Worm (Caenorhabditis elegans) whole organism, young adult: ENCODE measurements around the gene Y7A5A.8.

ENCODE experiments used
- B0261.1 ChIP-seq: sonication (generic microtip); optimal IDR thresholded peaks from 2 replicates; lab custom pipeline; 2016; ENCODE audit warnings: mild to moderate bottlenecking, missing genetic modification characterization, moderate library complexity, missing compliant biosample characterization
- B0336.3 ChIP-seq: fragments of 200-800 bp; sonication (Bioruptor generic); IDR thresholded peaks from 2 replicates; pipeline ENCODE4 v1.3.6; 2022; ENCODE audit warnings: missing genetic modification characterization, missing compliant biosample characterization
- C06A6.2 ChIP-seq: fragments of 200-800 bp; sonication (Bioruptor generic); conservative IDR thresholded peaks from 2 replicates; pipeline ENCODE4 v1.3.6; 2022; ENCODE audit warnings: missing genetic modification characterization, missing compliant biosample characterization
- D2030.7 ChIP-seq: fragments of 200-800 bp; sonication (Bioruptor generic); IDR thresholded peaks from 2 replicates; pipeline ENCODE4 v1.3.6; 2022; ENCODE audit warnings: missing genetic modification reagents, missing genetic modification characterization, missing compliant biosample characterization
- F22D6.2 ChIP-seq: sonication (generic microtip); optimal IDR thresholded peaks from 2 replicates; lab custom pipeline; 2016; ENCODE audit warnings: mild to moderate bottlenecking, missing genetic modification characterization, missing compliant biosample characterization
- F37B4.10 ChIP-seq: fragments of 200-800 bp; sonication (Bioruptor generic); IDR thresholded peaks from 2 replicates; pipeline ENCODE4 v1.3.6; 2022; ENCODE audit warnings: missing genetic modification characterization, missing compliant biosample characterization
- F49E8.2 ChIP-seq: sonication (generic microtip); optimal IDR thresholded peaks from 3 replicates; lab custom pipeline; 2017; ENCODE audit warnings: missing genetic modification characterization, mild to moderate bottlenecking, missing compliant biosample characterization, antibody characterized with exemption, moderate library complexity; ENCODE audit not compliant: insufficient read depth
- F55B11.4 ChIP-seq: sonication (generic microtip); optimal IDR thresholded peaks from 2 replicates; lab custom pipeline; 2016; ENCODE audit warnings: missing compliant biosample characterization, missing genetic modification characterization, borderline replicate concordance; ENCODE audit not compliant: insufficient read depth
- K11D2.4 ChIP-seq: fragments of 200-800 bp; sonication (Bioruptor generic); IDR thresholded peaks from 2 replicates; pipeline ENCODE4 v1.3.6; 2022; ENCODE audit warnings: missing genetic modification reagents, missing genetic modification characterization, missing compliant biosample characterization
- T07F8.4 ChIP-seq: sonication (generic microtip); optimal IDR thresholded peaks from 2 replicates; lab custom pipeline; 2016; ENCODE audit warnings: mild to moderate bottlenecking, missing genetic modification characterization, moderate library complexity, missing compliant biosample characterization
- Y53F4B.3 ChIP-seq: fragments of 200-800 bp; sonication (Bioruptor generic); IDR thresholded peaks from 2 replicates; pipeline ENCODE4 v1.3.6; 2022; ENCODE audit warnings: missing genetic modification reagents, missing genetic modification characterization, missing compliant biosample characterization
- Y53G8AR.9 ChIP-seq: fragments of 200-800 bp; sonication (Bioruptor generic); conservative IDR thresholded peaks from 2 replicates; pipeline ENCODE4 v1.3.6; 2022; ENCODE audit warnings: missing genetic modification reagents, missing genetic modification characterization, missing compliant biosample characterization
- Y67H2A.10 ChIP-seq: fragments of 200-800 bp; sonication (Bioruptor generic); conservative IDR thresholded peaks from 2 replicates; pipeline ENCODE4 v1.3.6; 2022; ENCODE audit warnings: missing genetic modification reagents, missing genetic modification characterization, missing compliant biosample characterization
- Y79H2A.3 ChIP-seq: fragments of 200-800 bp; sonication (Bioruptor generic); conservative IDR thresholded peaks from 2 replicates; pipeline ENCODE4 v1.3.6; 2022; ENCODE audit warnings: missing genetic modification reagents, missing genetic modification characterization, missing compliant biosample characterization
- Y95B8A.8 ChIP-seq: fragments of 200-800 bp; sonication (Bioruptor generic); IDR thresholded peaks from 2 replicates; pipeline ENCODE4 v1.3.6; 2022; ENCODE audit warnings: missing genetic modification reagents, missing genetic modification characterization, missing compliant biosample characterization
- athp-1 ChIP-seq: sonication (generic microtip); optimal IDR thresholded peaks from 2 replicates; lab custom pipeline; 2017; ENCODE audit warnings: mild to moderate bottlenecking, missing genetic modification characterization, missing compliant biosample characterization
- attf-5 ChIP-seq: fragments of 200-800 bp; sonication (Bioruptor generic); optimal IDR thresholded peaks from 2 replicates; lab custom pipeline; 2018; ENCODE audit warnings: mild to moderate bottlenecking, missing genetic modification characterization, missing compliant biosample characterization
- attf-6 ChIP-seq: fragments of 200-800 bp; sonication (Bioruptor generic); IDR thresholded peaks from 2 replicates; pipeline ENCODE4 v1.3.6; 2022; ENCODE audit warnings: missing genetic modification reagents, missing genetic modification characterization, missing compliant biosample characterization
- bed-1 ChIP-seq: fragments of 200-800 bp; sonication (Bioruptor generic); IDR thresholded peaks from 2 replicates; pipeline ENCODE4 v1.3.6; 2022; ENCODE audit warnings: missing genetic modification reagents, missing genetic modification characterization, missing compliant biosample characterization
- cebp-1 ChIP-seq, 2 experiments: fragments of 200-800 bp in 1 of 2; sonication (Bioruptor generic) in 1 of 2; sonication (generic microtip) in 1 of 2; IDR thresholded peaks in 1 of 2; optimal IDR thresholded peaks in 1 of 2; 2 replicates each; pipeline versions ENCODE4 v1.3.6 to Lab custom; 2017 to 2022; ENCODE audit warnings: missing compliant biosample characterization in 2 of 2, missing genetic modification characterization in 2 of 2, mild to moderate bottlenecking in 1 of 2, missing genetic modification reagents in 1 of 2, moderate library complexity in 1 of 2
- ceh-58 ChIP-seq: fragments of 200-800 bp; sonication (Bioruptor generic); IDR thresholded peaks from 2 replicates; pipeline ENCODE4 v1.3.6; 2022; ENCODE audit warnings: missing genetic modification characterization, missing compliant biosample characterization
- ceh-79 ChIP-seq: sonication (generic microtip); optimal IDR thresholded peaks from 2 replicates; lab custom pipeline; 2017; ENCODE audit warnings: mild to moderate bottlenecking, missing genetic modification characterization, missing compliant biosample characterization
- ceh-91 ChIP-seq: fragments of 200-800 bp; sonication (Bioruptor generic); IDR thresholded peaks from 2 replicates; pipeline ENCODE4 v1.3.6; 2022; ENCODE audit warnings: missing genetic modification reagents, missing genetic modification characterization, missing compliant biosample characterization
- chd-7 ChIP-seq: sonication (generic microtip); optimal IDR thresholded peaks from 2 replicates; lab custom pipeline; 2016; ENCODE audit warnings: mild to moderate bottlenecking, missing genetic modification characterization, moderate library complexity, missing compliant biosample characterization
- die-1 ChIP-seq: sonication (generic microtip); optimal IDR thresholded peaks from 2 replicates; lab custom pipeline; 2016; ENCODE audit warnings: missing genotype, mild to moderate bottlenecking, missing genetic modification characterization, missing compliant biosample characterization
- egl-18 ChIP-seq: fragments of 200-800 bp; sonication (Bioruptor generic); IDR thresholded peaks from 2 replicates; pipeline ENCODE4 v1.3.6; 2022; ENCODE audit warnings: missing genetic modification reagents, missing genetic modification characterization, missing compliant biosample characterization
- egl-44 ChIP-seq: fragments of 200-800 bp; sonication (Bioruptor generic); IDR thresholded peaks from 2 replicates; pipeline ENCODE4 v1.3.6; 2022; ENCODE audit warnings: missing genetic modification reagents, missing genetic modification characterization, missing compliant biosample characterization
- ets-4 ChIP-seq: fragments of 200-800 bp; sonication (Bioruptor generic); optimal IDR thresholded peaks from 2 replicates; lab custom pipeline; 2018; ENCODE audit warnings: mild to moderate bottlenecking, missing genetic modification characterization, missing compliant biosample characterization
- gei-17 ChIP-seq: fragments of 200-800 bp; sonication (Bioruptor generic); optimal IDR thresholded peaks from 2 replicates; lab custom pipeline; 2018; ENCODE audit warnings: mild to moderate bottlenecking, missing genetic modification characterization, missing compliant biosample characterization
- him-1 ChIP-seq: sonication (generic microtip); optimal IDR thresholded peaks from 2 replicates; lab custom pipeline; 2016; ENCODE audit warnings: missing genotype, missing genetic modification reagents, missing genetic modification characterization, missing compliant biosample characterization
- hmg-20 ChIP-seq: fragments of 200-800 bp; sonication (Bioruptor generic); IDR thresholded peaks from 2 replicates; pipeline ENCODE4 v1.3.6; 2022; ENCODE audit warnings: missing genetic modification reagents, missing genetic modification characterization, missing compliant biosample characterization
- let-607 ChIP-seq, 2 experiments: fragments of 200-800 bp in 1 of 2; sonication (Bioruptor generic) in 1 of 2; sonication (generic microtip) in 1 of 2; optimal IDR thresholded peaks; 2 replicates each; lab custom pipeline; 2016 to 2018; ENCODE audit warnings: mild to moderate bottlenecking in 2 of 2, missing compliant biosample characterization in 2 of 2, missing genetic modification characterization in 2 of 2, moderate library complexity in 2 of 2, missing genotype in 1 of 2
- lin-40 ChIP-seq: sonication (generic microtip); optimal IDR thresholded peaks from 2 replicates; lab custom pipeline; 2016; ENCODE audit warnings: missing genetic modification characterization, mild to moderate bottlenecking, missing compliant biosample characterization, missing genotype, missing genetic modification reagents
- lin-54 ChIP-seq: fragments of 200-800 bp; sonication (Bioruptor generic); optimal IDR thresholded peaks from 2 replicates; lab custom pipeline; 2018; ENCODE audit warnings: mild to moderate bottlenecking, missing genetic modification characterization, missing compliant biosample characterization
- madf-10 ChIP-seq: sonication (generic microtip); optimal IDR thresholded peaks from 2 replicates; lab custom pipeline; 2016; ENCODE audit warnings: mild to moderate bottlenecking, missing genetic modification characterization, missing compliant biosample characterization
- mel-28 ChIP-seq: sonication (generic microtip); optimal IDR thresholded peaks from 2 replicates; lab custom pipeline; 2016; ENCODE audit warnings: borderline replicate concordance, mild to moderate bottlenecking, missing genetic modification characterization, missing compliant biosample characterization
- mxl-1 ChIP-seq: sonication (generic microtip); optimal IDR thresholded peaks from 2 replicates; lab custom pipeline; 2016; ENCODE audit warnings: missing genetic modification characterization, missing compliant biosample characterization
- nhr-120 ChIP-seq: fragments of 200-800 bp; sonication (Bioruptor generic); IDR thresholded peaks from 2 replicates; pipeline ENCODE4 v1.3.6; 2022; ENCODE audit warnings: missing genetic modification characterization, missing compliant biosample characterization
- nhr-179 ChIP-seq: sonication (generic microtip); optimal IDR thresholded peaks from 2 replicates; lab custom pipeline; 2016; ENCODE audit warnings: mild to moderate bottlenecking, missing genetic modification characterization, missing compliant biosample characterization
- nhr-80 ChIP-seq: sonication (generic microtip); optimal IDR thresholded peaks from 2 replicates; lab custom pipeline; 2016; ENCODE audit warnings: missing genetic modification characterization, missing compliant biosample characterization
- nhr-90 ChIP-seq: sonication (generic microtip); optimal IDR thresholded peaks from 2 replicates; lab custom pipeline; 2016; ENCODE audit warnings: missing genotype, mild to moderate bottlenecking, missing genetic modification characterization, missing compliant biosample characterization
- pha-4 ChIP-seq: fragments of 150-350 bp; sonication (generic microtip); optimal IDR thresholded peaks from 2 replicates; lab custom pipeline; 2014; ENCODE audit warnings: missing biosample characterization, missing genetic modification reagents, missing genetic modification characterization
- snpc-1.3 ChIP-seq: sonication (generic microtip); optimal IDR thresholded peaks from 2 replicates; lab custom pipeline; 2017; ENCODE audit warnings: missing genetic modification characterization, mild to moderate bottlenecking, missing compliant biosample characterization, antibody characterized with exemption, moderate library complexity, missing genotype, missing genetic modification reagents; ENCODE audit not compliant: insufficient read depth
- tbp1 ChIP-seq: fragments of 200-800 bp; sonication (Bioruptor generic); optimal IDR thresholded peaks from 2 replicates; lab custom pipeline; 2018; ENCODE audit warnings: mild to moderate bottlenecking, missing genetic modification characterization, missing compliant biosample characterization
- tbx-9 ChIP-seq: sonication (generic microtip); optimal IDR thresholded peaks from 2 replicates; lab custom pipeline; 2016; ENCODE audit warnings: borderline replicate concordance, missing genetic modification characterization, inconsistent platforms, missing compliant biosample characterization
- tlf-1 ChIP-seq: fragments of 200-800 bp; sonication (Bioruptor generic); optimal IDR thresholded peaks from 2 replicates; lab custom pipeline; 2018; ENCODE audit warnings: mild to moderate bottlenecking, missing genetic modification characterization, missing compliant biosample characterization
- zim-3 ChIP-seq: sonication (generic microtip); optimal IDR thresholded peaks from 2 replicates; lab custom pipeline; 2017; ENCODE audit warnings: mild to moderate bottlenecking, missing genetic modification characterization, moderate library complexity, missing compliant biosample characterization
- ztf-18 ChIP-seq: sonication (generic microtip); optimal IDR thresholded peaks from 2 replicates; lab custom pipeline; 2016; ENCODE audit warnings: missing genotype, mild to moderate bottlenecking, missing genetic modification characterization, missing compliant biosample characterization

The Y7A5A.8 gene

DNA sequence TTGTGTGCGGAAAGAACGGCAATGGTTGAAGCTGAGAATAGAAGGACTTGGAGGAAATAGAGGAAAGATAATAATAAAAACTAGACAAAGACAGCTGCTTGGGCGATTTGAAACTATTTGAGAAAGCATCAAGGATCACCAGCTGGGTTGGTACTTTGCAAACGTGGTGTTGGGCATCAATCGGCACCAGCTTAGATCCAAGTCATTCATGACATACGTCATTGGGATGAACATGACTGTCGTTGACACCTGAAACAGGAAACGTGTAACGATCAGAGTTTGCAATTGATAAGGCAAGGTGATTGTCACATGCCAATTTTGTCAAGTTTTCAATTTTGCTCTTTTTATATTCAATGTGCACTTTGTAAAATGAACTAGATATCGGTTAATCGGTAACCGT is 20.2 kb downstream of the Y7A5A.8 start:
- TF ChIP-seq F37B4.10 (GFP tag; lab: Robert Waterston, UW) (no peak), Y53F4B.3 (GFP tag; lab: Robert Waterston, UW) (no peak), K11D2.4 (no peak), zim-3 (tag; lab: Kevin White, UChicago) (peak; percentile 15), Y79H2A.3 (GFP tag; lab: Robert Waterston, UW) (no peak), mxl-1 (no peak), hmg-20 (GFP tag; lab: Robert Waterston, UW) (no peak), F55B11.4 (tag; lab: Kevin White, UChicago) (no peak), T07F8.4 (no peak), ceh-58 (no peak), B0261.1 (tag; lab: Kevin White, UChicago) (no peak), die-1 (tag; lab: Kevin White, UChicago) (no peak), F49E8.2 (tag; lab: Kevin White, UChicago) (no peak), tlf-1 (GFP tag; lab: Kevin White, UChicago) (peak; percentile 60), mel-28 (no peak), egl-18 (no peak), Y53G8AR.9 (GFP tag; lab: Robert Waterston, UW) (no peak), gei-17 (peak; percentile 25), ztf-18 (tag; lab: Kevin White, UChicago) (no peak), nhr-179 (tag; lab: Kevin White, UChicago) (no peak), tbp1 (peak; percentile 39), nhr-120 (no peak), Y95B8A.8 (no peak), C06A6.2 (GFP tag; lab: Robert Waterston, UW) (0 out of 2 replicates have a peak, but pooled peaks have one; percentile 40), ceh-91 (no peak), egl-44 (GFP tag; lab: Robert Waterston, UW) (0 out of 2 replicates have a peak, but pooled peaks have one; percentile 22), tbx-9 (no peak), pha-4 (tag; lab: Kevin White, UChicago) (peak; percentile 60), snpc-1.3 (tag; lab: Kevin White, UChicago) (no peak), Y67H2A.10 (GFP tag; lab: Robert Waterston, UW) (no peak), chd-7 (tag; lab: Kevin White, UChicago) (peak; percentile 25), attf-5 (GFP tag; lab: Kevin White, UChicago) (no peak), attf-6 (GFP tag; lab: Robert Waterston, UW) (no peak), lin-54 (GFP tag; lab: Kevin White, UChicago) (no peak), B0336.3 (GFP tag; lab: Robert Waterston, UW) (peak; percentile 67), madf-10 (peak; percentile 66), him-1 (no peak), ceh-79 (tag; lab: Kevin White, UChicago) (no peak), nhr-90 (tag; lab: Kevin White, UChicago) (peak; percentile 68), athp-1 (tag; lab: Kevin White, UChicago) (no peak), let-607 (tag; optimal IDR thresholded peaks at IDR 0.05; lab: Kevin White, UChicago) (peak; percentile 99), bed-1 (GFP tag; lab: Robert Waterston, UW) (no peak), cebp-1 (GFP tag; IDR thresholded peaks at IDR 0.05; lab: Robert Waterston, UW) (no peak), cebp-1 (tag; optimal IDR thresholded peaks at IDR 0.05; lab: Kevin White, UChicago) (peak; percentile 32), nhr-80 (tag; lab: Kevin White, UChicago) (peak; percentile 98), ets-4 (peak; percentile 74), lin-40 (tag; lab: Kevin White, UChicago) (peak; percentile 66), D2030.7 (GFP tag; lab: Robert Waterston, UW) (no peak), F22D6.2 (tag; lab: Kevin White, UChicago) (peak; percentile 22)
